Worm (Caenorhabditis elegans) whole organism, midembryonic: ENCODE data around the gene atln-1.

Experiments used
- cog-1 ChIP-seq: sonication (generic microtip); optimal IDR thresholded peaks from 2 replicates; lab custom pipeline; 2016; ENCODE audit warnings: missing genetic modification characterization, missing compliant biosample characterization
- flt-1 ChIP-seq: fragments of 200-800 bp; sonication (Bioruptor generic); IDR thresholded peaks from 2 replicates; pipeline ENCODE4 v1.3.6; 2022; ENCODE audit warnings: missing genetic modification characterization, missing compliant biosample characterization
- ref-1 ChIP-seq: fragments of 200-800 bp; sonication (Bioruptor generic); conservative IDR thresholded peaks from 2 replicates; pipeline ENCODE4 v1.3.6; 2022; ENCODE audit warnings: missing genetic modification reagents, missing genetic modification characterization, missing compliant biosample characterization
- ztf-29 ChIP-seq: fragments of 200-800 bp; sonication (Bioruptor generic); IDR thresholded peaks from 2 replicates; pipeline ENCODE4 v1.3.6; 2022; ENCODE audit warnings: missing genetic modification reagents, missing genetic modification characterization, missing compliant biosample characterization

ce11 chrIV:2762380-2762779, 26.1 kb upstream of the atln-1 start, which contains the start of gene Y54G2A.77:
- no peak for TF ChIP-seq ref-1 (GFP tag; lab: Robert Waterston, UW)
- no peak for TF ChIP-seq flt-1 (GFP tag; lab: Robert Waterston, UW)
- TF ChIP-seq ztf-29: no peak
- TF ChIP-seq cog-1: no peak
